Worm (Caenorhabditis elegans) whole organism, L2 larva: ENCODE results near the gene Y54G2A.32.

Experiments
- ZK546.5 ChIP-seq: sonication (generic microtip); optimal IDR thresholded peaks from 2 replicates; lab custom pipeline; 2017; ENCODE audit warnings: missing biosample characterization, missing genetic modification characterization
- elt-3 ChIP-seq: sonication (generic microtip); optimal IDR thresholded peaks from 2 replicates; lab custom pipeline; 2017; ENCODE audit warnings: missing biosample characterization, missing genetic modification characterization
- nhr-77 ChIP-seq: fragments of 150-350 bp; optimal IDR thresholded peaks from 2 replicates; lab custom pipeline; 2014; ENCODE audit warnings: missing biosample characterization, missing genetic modification characterization
- skn-1 ChIP-seq: sonication (generic microtip); optimal IDR thresholded peaks from 2 replicates; lab custom pipeline; 2017; ENCODE audit warnings: missing biosample characterization, missing genetic modification characterization
- unc-39 ChIP-seq: fragments of 150-350 bp; optimal IDR thresholded peaks from 2 replicates; lab custom pipeline; 2014; ENCODE audit warnings: missing biosample characterization, missing genetic modification characterization

DNA sequence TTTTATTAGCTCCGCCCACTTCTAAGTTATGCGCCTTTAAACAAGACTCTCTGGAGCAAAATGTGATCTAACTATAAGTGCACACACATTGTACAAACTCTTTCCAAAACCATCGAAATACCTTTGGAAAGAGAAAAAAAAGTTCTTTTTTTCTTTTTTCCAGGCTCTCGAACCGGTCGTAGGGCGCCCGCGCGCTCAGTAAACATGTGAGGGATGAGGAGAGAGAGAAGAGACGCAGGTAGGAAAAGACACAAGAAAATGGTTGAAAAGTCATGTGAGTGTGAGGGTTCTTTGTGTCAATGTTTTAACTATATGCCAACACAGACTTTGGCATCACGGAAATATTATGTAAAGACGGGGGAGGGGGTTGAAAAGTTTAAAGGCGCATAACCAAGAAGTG is 29.3 kb upstream of the Y54G2A.32 start:
- TF ChIP-seq elt-3 (tag; lab: Kevin White, UChicago) (no peak), ZK546.5 (tag; lab: Kevin White, UChicago) (no peak), nhr-77 (tag; lab: Kevin White, UChicago) (no peak), skn-1 (tag; lab: Kevin White, UChicago) (no peak), unc-39 (tag; lab: Kevin White, UChicago) (no peak)
